Fruit fly (Drosophila melanogaster) whole organism, embryonic: Measurements from ENCODE around the gene CG8236.
A peak's percentile ranks its signal among the peaks of the same experiment; 100 is the strongest.

Experiments used
- Ada2b ChIP-seq: fragments of 200-800 bp; sonication (Bioruptor generic); IDR thresholded peaks from 2 replicates; pipeline ENCODE4 v1.3.6; 2022; ENCODE audit warnings: missing biosample characterization, missing genetic modification characterization
- Atf6 ChIP-seq: fragments of 200-800 bp; sonication (Bioruptor generic); IDR thresholded peaks from 2 replicates; pipeline ENCODE4 v1.3.6; 2022; ENCODE audit warnings: missing biosample characterization, missing genetic modification characterization
- B-H1 ChIP-seq: fragments of 200-800 bp; sonication (Bioruptor generic); IDR thresholded peaks from 3 replicates; pipeline ENCODE4 v1.3.6; 2022; ENCODE audit warnings: missing biosample characterization, missing genetic modification characterization
- Bteb2 ChIP-seq: fragments of 200-800 bp; sonication (Bioruptor generic); optimal IDR thresholded peaks from 2 replicates; lab custom pipeline; 2016; ENCODE audit warnings: missing biosample characterization, missing genetic modification characterization
- CG10462 ChIP-seq: fragments of 200-800 bp; sonication (Bioruptor generic); optimal IDR thresholded peaks from 2 replicates; lab custom pipeline; 2016; ENCODE audit warnings: missing biosample characterization, missing genetic modification characterization
- CG10979 ChIP-seq: fragments of 200-800 bp; sonication (Bioruptor generic); optimal IDR thresholded peaks from 2 replicates; lab custom pipeline; 2018; ENCODE audit warnings: missing biosample characterization, mild to moderate bottlenecking, missing genetic modification characterization, moderate library complexity
- CG11093 ChIP-seq: fragments of 200-800 bp; sonication (Bioruptor generic); IDR thresholded peaks from 3 replicates; pipeline ENCODE4 v1.3.6; 2022; ENCODE audit warnings: missing biosample characterization, missing genetic modification characterization
- CG13894 ChIP-seq: fragments of 200-800 bp; sonication (Bioruptor generic); optimal IDR thresholded peaks from 3 replicates; lab custom pipeline; 2018; ENCODE audit warnings: missing biosample characterization, mild to moderate bottlenecking, missing genetic modification characterization, moderate library complexity
- CG15479 ChIP-seq: fragments of 200-800 bp; sonication (Bioruptor generic); optimal IDR thresholded peaks from 3 replicates; lab custom pipeline; 2019; ENCODE audit warnings: missing biosample characterization, mild to moderate bottlenecking, missing genetic modification characterization, moderate library complexity
- CG15696 ChIP-seq: fragments of 200-800 bp; sonication (Bioruptor generic); optimal IDR thresholded peaks from 2 replicates; lab custom pipeline; 2019; ENCODE audit warnings: missing biosample characterization, mild to moderate bottlenecking, missing genetic modification characterization, moderate library complexity
- CG18262 ChIP-seq: fragments of 200-800 bp; optimal IDR thresholded peaks from 3 replicates; lab custom pipeline; 2019; ENCODE audit warnings: missing biosample characterization, mild to moderate bottlenecking, missing genetic modification characterization, moderate library complexity
- CG30020 ChIP-seq: fragments of 200-800 bp; optimal IDR thresholded peaks from 2 replicates; lab custom pipeline; 2019; ENCODE audit warnings: missing biosample characterization, mild to moderate bottlenecking, missing genetic modification characterization, moderate library complexity
- CG32532 ChIP-seq: fragments of 200-800 bp; sonication (Bioruptor generic); IDR thresholded peaks from 2 replicates; pipeline ENCODE4 v1.3.6; 2022; ENCODE audit warnings: missing biosample characterization, missing genetic modification characterization
- CG4328 ChIP-seq: fragments of 200-800 bp; sonication (Bioruptor generic); optimal IDR thresholded peaks from 3 replicates; lab custom pipeline; 2017; ENCODE audit warnings: missing biosample characterization, missing genetic modification reagents, missing genetic modification characterization
- CG6854 ChIP-seq: fragments of 200-800 bp; sonication (Bioruptor generic); optimal IDR thresholded peaks from 3 replicates; lab custom pipeline; 2017; ENCODE audit warnings: missing biosample characterization, mild to moderate bottlenecking, missing genetic modification characterization
- CG7786 ChIP-seq: fragments of 200-800 bp; sonication (Bioruptor generic); optimal IDR thresholded peaks from 2 replicates; lab custom pipeline; 2016; ENCODE audit warnings: missing biosample characterization, missing genetic modification characterization
- Chrac-16 ChIP-seq: fragments of 200-800 bp; sonication (Bioruptor generic); optimal IDR thresholded peaks from 3 replicates; lab custom pipeline; 2016; ENCODE audit warnings: missing biosample characterization, missing genetic modification characterization
- CkIIα-i1 ChIP-seq: fragments of 200-800 bp; sonication (Bioruptor generic); IDR thresholded peaks from 2 replicates; pipeline ENCODE4 v1.3.6; 2022; ENCODE audit warnings: missing biosample characterization, missing genetic modification characterization
- D19A ChIP-seq: fragments of 200-800 bp; optimal IDR thresholded peaks from 3 replicates; lab custom pipeline; 2019; ENCODE audit warnings: missing biosample characterization, mild to moderate bottlenecking, missing genetic modification characterization, moderate library complexity
- Dp ChIP-seq: fragments of 200-800 bp; sonication (Bioruptor generic); optimal IDR thresholded peaks from 2 replicates; lab custom pipeline; 2018; ENCODE audit warnings: missing biosample characterization, mild to moderate bottlenecking, missing genetic modification characterization, moderate library complexity
- Dref ChIP-seq: fragments of 200-800 bp; sonication (Bioruptor generic); IDR thresholded peaks from 2 replicates; pipeline ENCODE4 v1.3.6; 2022; ENCODE audit warnings: missing biosample characterization, missing genetic modification characterization
- ERR ChIP-seq: fragments of 200-800 bp; sonication (Bioruptor generic); optimal IDR thresholded peaks from 2 replicates; lab custom pipeline; 2016; ENCODE audit warnings: missing biosample characterization, missing genetic modification characterization
- H2.0 ChIP-seq: fragments of 200-800 bp; sonication (Bioruptor generic); IDR thresholded peaks from 2 replicates; pipeline ENCODE4 v1.3.6; 2022; ENCODE audit warnings: missing biosample characterization, missing genetic modification characterization
- Med ChIP-seq: fragments of 200-800 bp; sonication (Bioruptor generic); peaks from one replicate; lab custom pipeline; 2016; ENCODE audit warnings: missing biosample characterization, missing genetic modification characterization, mild to moderate bottlenecking, inconsistent platforms, moderate library complexity
- Meics ChIP-seq: fragments of 200-800 bp; sonication (Bioruptor generic); optimal IDR thresholded peaks from 2 replicates; lab custom pipeline; 2017; ENCODE audit warnings: missing biosample characterization, mild to moderate bottlenecking, missing genetic modification characterization
- NK7.1 ChIP-seq: fragments of 200-800 bp; sonication (Bioruptor generic); optimal IDR thresholded peaks from 3 replicates; lab custom pipeline; 2016; ENCODE audit warnings: missing biosample characterization, missing genetic modification characterization
- Nf-YC ChIP-seq: fragments of 200-800 bp; optimal IDR thresholded peaks from 3 replicates; lab custom pipeline; 2019; ENCODE audit warnings: missing biosample characterization, mild to moderate bottlenecking, missing genetic modification characterization, moderate library complexity
- Oaz ChIP-seq: fragments of 200-800 bp; sonication (Bioruptor generic); IDR thresholded peaks from 2 replicates; pipeline ENCODE4 v1.3.6; 2022; ENCODE audit warnings: missing biosample characterization, missing genetic modification characterization
- Tbp ChIP-seq: fragments of >200 bp; optimal IDR thresholded peaks from 2 replicates; lab custom pipeline; 2018; ENCODE audit warnings: missing biosample characterization, missing genetic modification characterization
- ac ChIP-seq: fragments of 200-800 bp; sonication (Bioruptor generic); optimal IDR thresholded peaks from 3 replicates; lab custom pipeline; 2017; ENCODE audit warnings: missing biosample characterization, mild to moderate bottlenecking, missing genetic modification characterization
- ash1 ChIP-seq: fragments of 200-800 bp; sonication (Bioruptor generic); optimal IDR thresholded peaks from 2 replicates; lab custom pipeline; 2018; ENCODE audit warnings: missing biosample characterization, mild to moderate bottlenecking, missing genetic modification characterization
- ato ChIP-seq: fragments of 200-800 bp; sonication (Bioruptor generic); IDR thresholded peaks from 2 replicates; pipeline ENCODE4 v1.3.6; 2022; ENCODE audit warnings: missing biosample characterization, missing genetic modification characterization; ENCODE audit not compliant: partially characterized antibody
- cad ChIP-seq: fragments of >200 bp; optimal IDR thresholded peaks from 2 replicates; lab custom pipeline; 2017; ENCODE audit warnings: missing biosample characterization, missing genetic modification characterization
- chm ChIP-seq: fragments of 200-800 bp; sonication (Bioruptor generic); IDR thresholded peaks from 2 replicates; pipeline ENCODE4 v1.3.6; 2022; ENCODE audit warnings: missing biosample characterization, missing genetic modification characterization
- ci ChIP-seq: fragments of 200-800 bp; sonication (Bioruptor generic); IDR thresholded peaks from 3 replicates; pipeline ENCODE4 v1.3.6; 2022; ENCODE audit warnings: missing biosample characterization, missing genetic modification characterization
- danr ChIP-seq: fragments of 200-800 bp; sonication (Bioruptor generic); IDR thresholded peaks from 2 replicates; pipeline ENCODE4 v1.3.6; 2022; ENCODE audit warnings: missing biosample characterization, missing genetic modification characterization
- emc ChIP-seq: fragments of 200-800 bp; sonication (Bioruptor generic); optimal IDR thresholded peaks from 2 replicates; lab custom pipeline; 2016; ENCODE audit warnings: missing biosample characterization, missing genetic modification characterization
- ems ChIP-seq: fragments of 200-800 bp; sonication (Bioruptor generic); optimal IDR thresholded peaks from 3 replicates; lab custom pipeline; 2016; ENCODE audit warnings: missing biosample characterization, missing genetic modification characterization
- en ChIP-seq: fragments of 200-800 bp; sonication (Bioruptor generic); optimal IDR thresholded peaks from 2 replicates; lab custom pipeline; 2016; ENCODE audit warnings: missing biosample characterization, missing genetic modification characterization
- hb ChIP-seq: fragments of 200-800 bp; sonication (Bioruptor generic); IDR thresholded peaks from 3 replicates; pipeline ENCODE4 v1.3.6; 2022; ENCODE audit warnings: missing biosample characterization, missing genetic modification characterization; ENCODE audit not compliant: partially characterized antibody
- kni ChIP-seq: fragments of 200-800 bp; sonication (Bioruptor generic); optimal IDR thresholded peaks from 3 replicates; lab custom pipeline; 2017; ENCODE audit warnings: mild to moderate bottlenecking, missing biosample characterization, missing genetic modification reagents, missing genetic modification characterization
- luna ChIP-seq: fragments of 200-800 bp; sonication (Bioruptor generic); optimal IDR thresholded peaks from 2 replicates; lab custom pipeline; 2016; ENCODE audit warnings: missing biosample characterization, missing genetic modification characterization
- onecut ChIP-seq: fragments of 200-800 bp; sonication (Bioruptor generic); IDR thresholded peaks from 2 replicates; pipeline ENCODE4 v1.3.6; 2022; ENCODE audit warnings: missing biosample characterization, missing genetic modification characterization
- salm ChIP-seq: fragments of 200-800 bp; sonication (Bioruptor generic); optimal IDR thresholded peaks from 2 replicates; lab custom pipeline; 2018; ENCODE audit warnings: missing biosample characterization, mild to moderate bottlenecking, missing genetic modification characterization
- sc ChIP-seq, 3 experiments: fragments of >200 bp in 2 of 3; fragments of 200-800 bp in 1 of 3; sonication (Bioruptor generic) in 1 of 3; optimal IDR thresholded peaks; 2 replicates in 2 of 3; 3 replicates in 1 of 3; lab custom pipeline; 2017; ENCODE audit warnings: mild to moderate bottlenecking in 1 of 3, missing biosample characterization in 1 of 3, missing genetic modification characterization in 1 of 3, missing genetic modification reagents in 1 of 3
- seq ChIP-seq: fragments of 200-800 bp; sonication (Bioruptor generic); IDR thresholded peaks from 2 replicates; pipeline ENCODE4 v1.3.6; 2022; ENCODE audit warnings: missing biosample characterization, missing genetic modification characterization
- sr ChIP-seq: fragments of 200-800 bp; sonication (Bioruptor generic); IDR thresholded peaks from 3 replicates; pipeline ENCODE4 v1.3.6; 2022; ENCODE audit warnings: missing biosample characterization, missing genetic modification characterization
- stc ChIP-seq: fragments of 200-800 bp; sonication (Bioruptor generic); IDR thresholded peaks from 2 replicates; pipeline ENCODE4 v1.3.6; 2022; ENCODE audit warnings: missing biosample characterization, missing genetic modification characterization
- toy ChIP-seq: fragments of 200-800 bp; sonication (Bioruptor generic); IDR thresholded peaks from 2 replicates; pipeline ENCODE4 v1.3.6; 2022; ENCODE audit warnings: missing biosample characterization, missing genetic modification characterization
- ttk ChIP-seq: fragments of 200-800 bp; sonication (Bioruptor generic); IDR thresholded peaks from 2 replicates; pipeline ENCODE4 v2.1.2; 2022; ENCODE audit warnings: missing biosample characterization, missing genetic modification characterization
- zen2 ChIP-seq: fragments of 200-800 bp; sonication (Bioruptor generic); IDR thresholded peaks from 3 replicates; pipeline ENCODE4 v1.3.6; 2022; ENCODE audit warnings: missing biosample characterization, missing genetic modification characterization; ENCODE audit not compliant: partially characterized antibody
- zfh1 ChIP-seq: fragments of 200-800 bp; sonication (Bioruptor generic); IDR thresholded peaks from 3 replicates; pipeline ENCODE4 v1.3.6; 2022; ENCODE audit warnings: missing biosample characterization, missing genetic modification characterization

Gene CG8236

dm6 chr3R:8744198-8744597 lies 25.0 kb upstream of the CG8236 start (continued):
- TF ChIP-seq Tbp (GFP tag; lab: Kevin White, UChicago) (no peak), CG10462 (no peak), ac (GFP tag; lab: Kevin White, UChicago) (no peak), luna (GFP tag; lab: Kevin White, UChicago) (no peak), B-H1 (peak; percentile 11; the same call in 1 of the 3 replicates), CG15479 (GFP tag; lab: Kevin White, UChicago) (no peak), ci (GFP tag; lab: Robert Waterston, UW) (peak; percentile 63; the same call in 2 of the 3 replicates), kni (peak; percentile 7), CG4328 (GFP tag; lab: Kevin White, UChicago) (no peak), CG13894 (no peak), Dref (GFP tag; lab: Robert Waterston, UW) (no peak), Meics (GFP tag; lab: Kevin White, UChicago) (peak; percentile 35), CG18262 (tag; lab: Kevin White, UChicago) (peak; percentile 34), stc (peak; percentile 40), CG30020 (tag; lab: Kevin White, UChicago) (no peak), danr (GFP tag; lab: Robert Waterston, UW) (peak; percentile 8; the same call in 1 of the 2 replicates), en (GFP tag; lab: Kevin White, UChicago) (no peak), ERR (GFP tag; lab: Kevin White, UChicago) (no peak), ato (GFP tag; lab: Robert Waterston, UW) (no peak), CG10979 (tag; lab: Kevin White, UChicago) (no peak), ash1 (GFP tag; lab: Kevin White, UChicago) (no peak), onecut (GFP tag; lab: Robert Waterston, UW) (no peak), NK7.1 (no peak), Dp (no peak), CG11093 (0 out of 3 replicates have a peak, but pooled peaks have one; percentile 24), Chrac-16 (GFP tag; lab: Kevin White, UChicago) (peak; percentile 28), CkIIα-i1 (GFP tag; lab: Robert Waterston, UW) (no peak), ttk (peak; percentile 8; the same call in 1 of the 2 replicates), toy (no peak), Atf6 (GFP tag; lab: Robert Waterston, UW) (peak; percentile 34; the same call in 1 of the 2 replicates), emc (GFP tag; lab: Kevin White, UChicago) (no peak), zen2 (GFP tag; lab: Robert Waterston, UW) (no peak), H2.0 (GFP tag; lab: Robert Waterston, UW) (no peak), sc (optimal IDR thresholded peaks at IDR 0.05; lab: Kevin White, UChicago) (no peak), sc (GFP tag; optimal IDR thresholded peaks at IDR 0.05; lab: Kevin White, UChicago) (no peak), Oaz (GFP tag; lab: Robert Waterston, UW) (no peak), hb (GFP tag; lab: Robert Waterston, UW) (no peak), zfh1 (GFP tag; lab: Robert Waterston, UW) (peak; percentile 40; the same call in 1 of the 3 replicates), cad (GFP tag; lab: Kevin White, UChicago) (no peak), seq (GFP tag; lab: Robert Waterston, UW) (no peak), salm (no peak), ems (GFP tag; lab: Kevin White, UChicago) (peak; percentile 20), CG7786 (GFP tag; lab: Kevin White, UChicago) (peak; percentile 23), chm (GFP tag; lab: Robert Waterston, UW) (peak; percentile 54; the same call in 1 of the 2 replicates), Ada2b (GFP tag; lab: Robert Waterston, UW) (peak; percentile 65), CG6854 (no peak), D19A (tag; lab: Kevin White, UChicago) (no peak), CG15696 (tag; lab: Kevin White, UChicago) (no peak), sr (GFP tag; lab: Robert Waterston, UW) (no peak), Nf-YC (tag; lab: Kevin White, UChicago) (peak; percentile 5), Bteb2 (no peak), Med (GFP tag; lab: Kevin White, UChicago) (peak; percentile 52), CG32532 (peak; percentile 62; the same call in 1 of the 2 replicates)
